Fruit fly (Drosophila melanogaster) whole organism, adult: Measurements from ENCODE around the gene RhoBTB.
A peak's percentile ranks its signal among the peaks of the same experiment; 100 is the strongest.

Experiments
- CG11617 ChIP-seq: fragments of 200-800 bp; sonication (Bioruptor generic); optimal IDR thresholded peaks from 2 replicates; lab custom pipeline; 2017; ENCODE audit warnings: mild to moderate bottlenecking, missing biosample characterization, missing genetic modification reagents, missing genetic modification characterization
- CG12768 ChIP-seq: fragments of 200-800 bp; sonication (Bioruptor generic); optimal IDR thresholded peaks from 2 replicates; lab custom pipeline; 2017; ENCODE audit warnings: missing biosample characterization, missing genetic modification characterization, mild to moderate bottlenecking, moderate library complexity, missing genetic modification reagents
- CG14711 ChIP-seq: fragments of 200-800 bp; sonication (Bioruptor generic); optimal IDR thresholded peaks from 2 replicates; lab custom pipeline; 2018; ENCODE audit warnings: missing biosample characterization, mild to moderate bottlenecking, missing genetic modification characterization, moderate library complexity
- CG1620 ChIP-seq: fragments of 200-800 bp; sonication (Bioruptor generic); optimal IDR thresholded peaks from 2 replicates; lab custom pipeline; 2016; ENCODE audit warnings: missing biosample characterization, missing genetic modification characterization
- CG33017 ChIP-seq: fragments of 200-800 bp; sonication (Bioruptor generic); optimal IDR thresholded peaks from 2 replicates; lab custom pipeline; 2018; ENCODE audit warnings: missing biosample characterization, mild to moderate bottlenecking, missing genetic modification characterization, moderate library complexity
- CG5204 ChIP-seq: fragments of 200-800 bp; sonication (Bioruptor generic); optimal IDR thresholded peaks from 2 replicates; lab custom pipeline; 2016; ENCODE audit warnings: missing biosample characterization, missing genetic modification characterization
- CG7045 ChIP-seq: fragments of 200-800 bp; sonication (Bioruptor generic); optimal IDR thresholded peaks from 2 replicates; lab custom pipeline; 2017; ENCODE audit warnings: missing biosample characterization, mild to moderate bottlenecking, missing genetic modification characterization
- CG7101 ChIP-seq: fragments of 200-800 bp; sonication (Bioruptor generic); optimal IDR thresholded peaks from 2 replicates; lab custom pipeline; 2018; ENCODE audit warnings: missing biosample characterization, mild to moderate bottlenecking, missing genetic modification characterization, moderate library complexity
- Clk ChIP-seq: fragments of 200-800 bp; sonication (Bioruptor generic); optimal IDR thresholded peaks from 2 replicates; lab custom pipeline; 2017; ENCODE audit warnings: missing biosample characterization, missing genetic modification characterization
- Crg-1 ChIP-seq: fragments of 200-800 bp; sonication (Bioruptor generic); optimal IDR thresholded peaks from 2 replicates; lab custom pipeline; 2016; ENCODE audit warnings: missing biosample characterization, missing genetic modification characterization
- Hr96 ChIP-seq: fragments of 200-800 bp; sonication (Bioruptor generic); optimal IDR thresholded peaks from 2 replicates; lab custom pipeline; 2016; ENCODE audit warnings: missing biosample characterization, missing genetic modification characterization
- Mnt ChIP-seq: fragments of 200-800 bp; sonication (Bioruptor generic); optimal IDR thresholded peaks from 2 replicates; lab custom pipeline; 2016; ENCODE audit warnings: missing biosample characterization, mild to moderate bottlenecking, missing genetic modification characterization
- bab1 ChIP-seq: fragments of 200-800 bp; sonication (Bioruptor generic); optimal IDR thresholded peaks from 3 replicates; lab custom pipeline; 2019; ENCODE audit warnings: missing biosample characterization, mild to moderate bottlenecking, missing genetic modification characterization, moderate library complexity
- cic ChIP-seq: fragments of 200-800 bp; sonication (Bioruptor generic); optimal IDR thresholded peaks from 2 replicates; lab custom pipeline; 2017; ENCODE audit warnings: missing biosample characterization, mild to moderate bottlenecking, missing genetic modification characterization, moderate library complexity
- cnc ChIP-seq, 2 experiments: fragments of >200 bp; optimal IDR thresholded peaks; 2 replicates each; lab custom pipeline; 2017
- kay ChIP-seq: fragments of 200-800 bp; sonication (Bioruptor generic); peaks from one replicate; lab custom pipeline; 2016; ENCODE audit warnings: missing biosample characterization, missing genetic modification characterization, borderline replicate concordance
- ovo ChIP-seq: fragments of 200-800 bp; sonication (Bioruptor generic); optimal IDR thresholded peaks from 2 replicates; lab custom pipeline; 2016; ENCODE audit warnings: missing biosample characterization, missing genetic modification characterization
- pad ChIP-seq: fragments of 200-800 bp; sonication (Bioruptor generic); optimal IDR thresholded peaks from 3 replicates; lab custom pipeline; 2017; ENCODE audit warnings: missing biosample characterization, missing genetic modification characterization, mild to moderate bottlenecking, moderate library complexity, missing genetic modification reagents
- tj ChIP-seq: fragments of 200-800 bp; sonication (Bioruptor generic); optimal IDR thresholded peaks from 3 replicates; lab custom pipeline; 2017; ENCODE audit warnings: missing biosample characterization, mild to moderate bottlenecking, missing genetic modification characterization, moderate library complexity
- toe ChIP-seq: fragments of 200-800 bp; sonication (Bioruptor generic); optimal IDR thresholded peaks from 2 replicates; lab custom pipeline; 2016; ENCODE audit warnings: missing biosample characterization, missing genetic modification characterization

Gene RhoBTB

dm6 chr3L:20353149-20353548 lies 22.9 kb upstream of the RhoBTB start, which contains the start of gene CG5618:
CG5618 (plus strand) TSS chr3L:20353449.
- no peak for TF ChIP-seq cic (GFP tag; lab: Kevin White, UChicago)
- TF ChIP-seq CG1620 (GFP tag; lab: Kevin White, UChicago) = no peak
- no peak for TF ChIP-seq bab1 (GFP tag; lab: Kevin White, UChicago)
- no peak for TF ChIP-seq CG14711
- TF ChIP-seq CG5204 (GFP tag; lab: Kevin White, UChicago) = no peak
- TF ChIP-seq Crg-1 (GFP tag; lab: Kevin White, UChicago) = no peak
- no peak for TF ChIP-seq pad
- no peak for TF ChIP-seq Hr96 (GFP tag; lab: Kevin White, UChicago)
- no peak for TF ChIP-seq Clk (GFP tag; lab: Kevin White, UChicago)
- no peak for TF ChIP-seq kay

- peak; percentile 43 for TF ChIP-seq CG11617 (GFP tag; lab: Kevin White, UChicago)
- TF ChIP-seq CG7045 (GFP tag; lab: Kevin White, UChicago) = peak; percentile 54
- TF ChIP-seq Hr96 (GFP tag; lab: Kevin White, UChicago) = no peak
- TF ChIP-seq kay = peak; percentile 83
- TF ChIP-seq CG14711 = peak; percentile 12
- peak; percentile 9 for TF ChIP-seq CG12768 (GFP tag; lab: Kevin White, UChicago)
- peak; percentile 30 for TF ChIP-seq Mnt (GFP tag; lab: Kevin White, UChicago)
- TF ChIP-seq tj (GFP tag; lab: Kevin White, UChicago) = peak; percentile 10
- peak; percentile 81 for TF ChIP-seq cic (GFP tag; lab: Kevin White, UChicago)
- peak; percentile 68 for TF ChIP-seq CG33017 (tag; lab: Kevin White, UChicago)
- TF ChIP-seq CG5204 (GFP tag; lab: Kevin White, UChicago) = no peak
- peak; percentile 19 for TF ChIP-seq pad
- TF ChIP-seq cnc (optimal IDR thresholded peaks at IDR 0.05; lab: Kevin White, UChicago) = no peak
- TF ChIP-seq CG7101 (tag; lab: Kevin White, UChicago) = peak; percentile 79
- no peak for TF ChIP-seq bab1 (GFP tag; lab: Kevin White, UChicago)
These were observed 22.2 kb upstream of the RhoBTB start for dm6 chr3L:20353726-20354332.

DNA sequence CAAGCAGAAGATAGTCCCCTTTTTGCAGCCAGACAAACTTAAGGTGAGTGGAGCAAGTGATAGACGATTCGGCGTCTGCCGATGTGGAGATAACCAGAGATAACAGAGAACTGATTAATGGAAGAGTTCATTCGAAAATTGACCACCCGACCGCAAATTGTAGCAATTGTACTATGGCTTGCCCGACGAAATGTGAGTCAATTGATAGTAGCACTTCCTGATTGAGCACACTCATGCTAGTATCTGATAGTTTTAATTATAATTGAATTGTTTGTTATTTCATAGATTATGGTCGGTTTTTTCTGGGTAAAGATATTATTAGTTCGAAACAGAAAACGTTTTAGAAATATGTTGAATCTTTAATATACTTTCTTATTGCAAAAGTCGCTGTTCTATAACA lies 21.7 kb upstream of the RhoBTB start:
- TF ChIP-seq Crg-1 (GFP tag; lab: Kevin White, UChicago) (no peak), Clk (GFP tag; lab: Kevin White, UChicago) (no peak), cic (GFP tag; lab: Kevin White, UChicago) (no peak), bab1 (GFP tag; lab: Kevin White, UChicago) (no peak), pad (no peak), CG14711 (no peak), CG11617 (GFP tag; lab: Kevin White, UChicago) (no peak), CG7045 (GFP tag; lab: Kevin White, UChicago) (no peak), cnc (optimal IDR thresholded peaks at IDR 0.05; lab: Kevin White, UChicago) (no peak), Mnt (GFP tag; lab: Kevin White, UChicago) (no peak), tj (GFP tag; lab: Kevin White, UChicago) (no peak), CG12768 (GFP tag; lab: Kevin White, UChicago) (no peak), kay (no peak), CG5204 (GFP tag; lab: Kevin White, UChicago) (no peak)

DNA sequence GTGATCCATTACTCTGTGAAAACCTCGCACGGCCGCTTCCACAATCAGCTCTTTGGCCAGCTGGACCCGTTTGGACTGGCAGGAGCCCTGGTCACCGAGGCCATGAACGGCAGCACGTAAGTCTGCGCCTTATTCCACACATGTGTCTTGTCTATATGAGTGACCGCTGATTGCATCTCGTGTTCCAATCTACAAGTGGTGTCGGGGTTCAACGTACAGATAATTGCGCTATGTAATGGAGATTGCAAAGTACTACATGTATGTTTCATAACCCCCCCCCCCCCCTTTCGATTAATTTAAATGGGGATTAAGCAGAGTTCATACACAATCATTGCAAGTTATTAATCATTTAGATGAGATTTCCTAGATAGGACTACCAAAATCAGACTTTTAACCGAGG lies 21.2 kb upstream of the RhoBTB start:
- TF ChIP-seq CG12768 (GFP tag; lab: Kevin White, UChicago) = no peak
- TF ChIP-seq kay = no peak
- TF ChIP-seq Clk (GFP tag; lab: Kevin White, UChicago) = no peak
- TF ChIP-seq CG14711 = no peak
- TF ChIP-seq CG7101 (tag; lab: Kevin White, UChicago) = no peak
- no peak for TF ChIP-seq CG33017 (tag; lab: Kevin White, UChicago)
- TF ChIP-seq Mnt (GFP tag; lab: Kevin White, UChicago) = no peak
- TF ChIP-seq tj (GFP tag; lab: Kevin White, UChicago) = no peak
- TF ChIP-seq pad = no peak
- no peak for TF ChIP-seq toe (GFP tag; lab: Kevin White, UChicago)
- no peak for TF ChIP-seq CG7045 (GFP tag; lab: Kevin White, UChicago)
- TF ChIP-seq Hr96 (GFP tag; lab: Kevin White, UChicago) = no peak
- TF ChIP-seq CG1620 (GFP tag; lab: Kevin White, UChicago) = no peak
- no peak for TF ChIP-seq Crg-1 (GFP tag; lab: Kevin White, UChicago)
- no peak for TF ChIP-seq cnc (optimal IDR thresholded peaks at IDR 0.05; lab: Kevin White, UChicago)
- no peak for TF ChIP-seq bab1 (GFP tag; lab: Kevin White, UChicago)
- no peak for TF ChIP-seq CG5204 (GFP tag; lab: Kevin White, UChicago)
- no peak for TF ChIP-seq ovo
- no peak for TF ChIP-seq CG11617 (GFP tag; lab: Kevin White, UChicago)
- no peak for TF ChIP-seq cic (GFP tag; lab: Kevin White, UChicago)

DNA sequence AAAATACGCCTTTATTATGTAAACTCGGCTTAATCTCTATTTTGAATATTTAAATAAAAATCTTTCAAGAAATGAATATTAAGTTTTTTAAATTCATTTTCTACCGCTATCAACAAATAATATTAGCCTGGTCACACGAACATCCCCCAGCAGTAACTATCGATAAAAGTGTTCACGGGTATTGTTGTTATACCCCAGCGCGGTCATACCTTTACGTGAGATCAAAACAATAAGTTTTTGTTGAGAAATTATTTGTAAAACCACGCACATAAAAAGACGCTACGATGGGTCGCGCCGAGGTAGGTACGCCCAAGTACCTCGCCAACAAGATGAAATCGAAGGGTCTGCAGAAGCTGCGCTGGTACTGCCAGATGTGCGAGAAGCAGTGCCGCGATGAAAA lies 19.4 kb upstream of the RhoBTB start, which contains the start of gene kin17:
kin17 (plus strand) TSS at position 195 of the 400 bp plus-strand sequence.
- TF ChIP-seq CG7101 (tag; lab: Kevin White, UChicago) (no peak), bab1 (GFP tag; lab: Kevin White, UChicago) (peak; percentile 41), Clk (GFP tag; lab: Kevin White, UChicago) (no peak)

dm6 chr3L:20358212-20358611 lies 17.8 kb upstream of the RhoBTB start, which contains the start of gene CG5665:
CG5665 (plus strand) TSS chr3L:20358512.
- no peak for TF ChIP-seq cnc (optimal IDR thresholded peaks at IDR 0.05; lab: Kevin White, UChicago)
- TF ChIP-seq CG1620 (GFP tag; lab: Kevin White, UChicago) = no peak
- TF ChIP-seq kay = no peak
